Worm (Caenorhabditis elegans): Measurements from ENCODE around the gene jud-4.

Gene jud-4

DNA sequence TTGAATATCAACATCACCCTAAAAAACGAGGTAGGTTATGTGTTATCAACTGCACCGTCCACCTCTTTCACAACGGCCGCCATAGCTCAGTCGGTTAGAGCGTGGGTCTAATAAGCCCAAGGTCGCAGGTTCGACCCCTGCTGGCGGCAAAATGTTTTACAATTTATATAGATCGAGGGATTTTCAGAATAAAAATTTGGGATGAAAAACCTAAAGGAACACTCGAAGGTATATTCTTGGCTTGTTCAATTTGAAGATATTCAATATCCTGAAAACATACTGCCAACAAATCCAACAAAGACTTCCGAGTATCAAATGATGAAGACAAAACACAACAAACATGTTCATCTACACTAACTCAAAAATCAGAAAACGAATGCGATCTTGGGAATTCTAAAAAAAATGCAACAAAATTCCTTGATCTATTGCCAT, 13.5 kb downstream of the jud-4 start (continued):
- TF ChIP-seq Y56A3A.18 (GFP tag; IDR thresholded peaks at IDR 0.05) (peak; percentile 69), him-1 (tag; optimal IDR thresholded peaks at IDR 0.05) (peak; percentile 93), B0261.1 (tag; optimal IDR thresholded peaks at IDR 0.05) (peak; percentile 83), nhr-80 (tag; optimal IDR thresholded peaks at IDR 0.05) (no peak), lsl-1 (GFP tag; optimal IDR thresholded peaks at IDR 0.05) (no peak), ama-1 (optimal IDR thresholded peaks at IDR 0.05) (no peak), ama-1 (GFP tag; optimal IDR thresholded peaks at IDR 0.05) (peak in 1 of 2 experiments; percentile 84), madf-3 (GFP tag; IDR thresholded peaks at IDR 0.05) (no peak), unc-62 (GFP tag; optimal IDR thresholded peaks at IDR 0.05) (no peak), K11D2.4 (GFP tag; IDR thresholded peaks at IDR 0.05) (no peak), sdz-38 (tag; optimal IDR thresholded peaks at IDR 0.05) (no peak), ceh-100 (GFP tag; IDR thresholded peaks at IDR 0.05) (peak; percentile 27; the same call in 1 of the 2 replicates), mcd-1 (GFP tag; IDR thresholded peaks at IDR 0.05) (peak; percentile 53; the same call in 1 of the 2 replicates), egrh-3 (GFP tag; IDR thresholded peaks at IDR 0.05) (no peak), rcor-1 (GFP tag; IDR thresholded peaks at IDR 0.05) (peak; percentile 68; the same call in 1 of the 2 replicates), madf-6 (GFP tag; IDR thresholded peaks at IDR 0.05) (peak; percentile 62), F57A8.1 (GFP tag; optimal IDR thresholded peaks at IDR 0.05) (peak; percentile 49), Y53F4B.3 (GFP tag; IDR thresholded peaks at IDR 0.05) (no peak), F22D6.2 (tag; optimal IDR thresholded peaks at IDR 0.05) (peak; percentile 68), ceh-27 (GFP tag; optimal IDR thresholded peaks at IDR 0.05) (peak; percentile 29), Y79H2A.3 (GFP tag; conservative IDR thresholded peaks at IDR 0.05) (no peak), ztf-25 (GFP tag; IDR thresholded peaks at IDR 0.05) (peak; percentile 81; the same call in 1 of the 2 replicates), ztf-6 (GFP tag; IDR thresholded peaks at IDR 0.05) (no peak), madf-10 (tag; optimal IDR thresholded peaks at IDR 0.05) (peak; percentile 78), hlh-26 (GFP tag; conservative IDR thresholded peaks at IDR 0.05) (no peak), T07F8.4 (tag; optimal IDR thresholded peaks at IDR 0.05) (peak; percentile 81), nfyb-1 (GFP tag; IDR thresholded peaks at IDR 0.05) (peak; percentile 88), ekl-4 (GFP tag; IDR thresholded peaks at IDR 0.05) (peak; percentile 65), attf-6 (GFP tag; IDR thresholded peaks at IDR 0.05) (no peak), zfh-2 (GFP tag; conservative IDR thresholded peaks at IDR 0.05) (no peak), B0336.3 (GFP tag; IDR thresholded peaks at IDR 0.05) (0 out of 2 replicates have a peak, but pooled peaks have one; percentile 41), ztf-22 (GFP tag; optimal IDR thresholded peaks at IDR 0.05) (peak; percentile 33), lsy-27 (tag; optimal IDR thresholded peaks at IDR 0.05; ENCODE audit: borderline replicate concordance, insufficient read depth) (no peak), lir-1 (GFP tag; conservative IDR thresholded peaks at IDR 0.05) (no peak)

DNA sequence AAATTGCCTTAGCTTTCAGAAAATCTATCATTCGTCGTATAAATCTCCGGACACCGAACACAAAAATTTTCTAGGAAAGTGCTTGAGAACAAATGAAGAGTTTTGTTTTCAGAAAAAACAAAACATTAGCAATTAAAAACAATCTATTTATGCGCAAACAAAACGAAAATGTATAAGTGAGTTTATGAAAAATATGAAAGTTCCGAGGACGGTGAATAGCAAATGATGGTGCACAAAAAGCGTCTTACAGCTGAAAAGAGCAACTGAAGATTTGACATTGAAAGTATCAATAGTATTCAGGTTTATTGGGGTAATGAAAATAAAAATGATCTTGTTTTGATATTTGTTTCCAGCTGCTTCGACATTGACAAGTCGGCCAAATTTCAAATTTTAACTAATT, 16.1 kb downstream of the jud-4 start:
- no peak for TF ChIP-seq dox-1 (GFP tag; IDR thresholded peaks at IDR 0.05)
- TF ChIP-seq Y67H2A.10 (GFP tag; conservative IDR thresholded peaks at IDR 0.05): no peak
- no peak for TF ChIP-seq let-607 (tag; optimal IDR thresholded peaks at IDR 0.05)
- no peak for TF ChIP-seq unc-130 (GFP tag; optimal IDR thresholded peaks at IDR 0.05)
- no peak for TF ChIP-seq hsf-1 (GFP tag; IDR thresholded peaks at IDR 0.05)
- no peak for TF ChIP-seq ama-1 (optimal IDR thresholded peaks at IDR 0.05)
- TF ChIP-seq ama-1 (GFP tag; optimal IDR thresholded peaks at IDR 0.05): no peak
- TF ChIP-seq T07F8.4 (tag; optimal IDR thresholded peaks at IDR 0.05): no peak
- no peak for TF ChIP-seq F22D6.2 (tag; optimal IDR thresholded peaks at IDR 0.05)
- no peak for TF ChIP-seq chd-7 (tag; optimal IDR thresholded peaks at IDR 0.05)
- TF ChIP-seq hmg-1.2 (GFP tag; IDR thresholded peaks at IDR 0.05): no peak
- TF ChIP-seq dpff-1 (tag; optimal IDR thresholded peaks at IDR 0.05): no peak
- no peak for TF ChIP-seq ceh-27 (GFP tag; optimal IDR thresholded peaks at IDR 0.05)
- TF ChIP-seq ceh-79 (tag; optimal IDR thresholded peaks at IDR 0.05): no peak
- no peak for TF ChIP-seq F55B11.4 (tag; optimal IDR thresholded peaks at IDR 0.05; ENCODE audit: borderline replicate concordance, insufficient read depth)
- TF ChIP-seq bed-1 (GFP tag; IDR thresholded peaks at IDR 0.05): no peak
- no peak for TF ChIP-seq lin-26 (GFP tag; IDR thresholded peaks at IDR 0.05)
- no peak for TF ChIP-seq B0336.3 (GFP tag; IDR thresholded peaks at IDR 0.05)
- TF ChIP-seq snpc-4 (GFP tag; optimal IDR thresholded peaks at IDR 0.05): no peak
- no peak for TF ChIP-seq snpc-4 (tag; optimal IDR thresholded peaks at IDR 0.05)
